Worm (Caenorhabditis elegans) whole organism, young adult: ENCODE results near the gene ttr-42.
A peak's percentile ranks its signal among the peaks of the same experiment; 100 is the strongest.

Source experiments
- B0019.2 ChIP-seq: fragments of 200-800 bp; sonication (Bioruptor generic); conservative IDR thresholded peaks from 2 replicates; pipeline ENCODE4 v1.3.6; 2022; ENCODE audit warnings: missing genetic modification reagents, missing genetic modification characterization, missing compliant biosample characterization
- B0261.1 ChIP-seq: sonication (generic microtip); optimal IDR thresholded peaks from 2 replicates; lab custom pipeline; 2016; ENCODE audit warnings: mild to moderate bottlenecking, missing genetic modification characterization, moderate library complexity, missing compliant biosample characterization
- B0336.3 ChIP-seq: fragments of 200-800 bp; sonication (Bioruptor generic); IDR thresholded peaks from 2 replicates; pipeline ENCODE4 v1.3.6; 2022; ENCODE audit warnings: missing genetic modification characterization, missing compliant biosample characterization
- D2030.7 ChIP-seq: fragments of 200-800 bp; sonication (Bioruptor generic); IDR thresholded peaks from 2 replicates; pipeline ENCODE4 v1.3.6; 2022; ENCODE audit warnings: missing genetic modification reagents, missing genetic modification characterization, missing compliant biosample characterization
- F22D6.2 ChIP-seq: sonication (generic microtip); optimal IDR thresholded peaks from 2 replicates; lab custom pipeline; 2016; ENCODE audit warnings: mild to moderate bottlenecking, missing genetic modification characterization, missing compliant biosample characterization
- F23B12.7 ChIP-seq: sonication (generic microtip); optimal IDR thresholded peaks from 2 replicates; lab custom pipeline; 2017; ENCODE audit warnings: missing genetic modification characterization, mild to moderate bottlenecking, missing compliant biosample characterization, antibody characterized with exemption, moderate library complexity; ENCODE audit not compliant: insufficient read depth
- F37B4.10 ChIP-seq: fragments of 200-800 bp; sonication (Bioruptor generic); IDR thresholded peaks from 2 replicates; pipeline ENCODE4 v1.3.6; 2022; ENCODE audit warnings: missing genetic modification characterization, missing compliant biosample characterization
- F49E8.2 ChIP-seq: sonication (generic microtip); optimal IDR thresholded peaks from 3 replicates; lab custom pipeline; 2017; ENCODE audit warnings: missing genetic modification characterization, mild to moderate bottlenecking, missing compliant biosample characterization, antibody characterized with exemption, moderate library complexity; ENCODE audit not compliant: insufficient read depth
- F57C9.4 ChIP-seq: sonication (generic microtip); optimal IDR thresholded peaks from 2 replicates; lab custom pipeline; 2017; ENCODE audit warnings: mild to moderate bottlenecking, missing genetic modification characterization, missing compliant biosample characterization
- K11D2.4 ChIP-seq: fragments of 200-800 bp; sonication (Bioruptor generic); IDR thresholded peaks from 2 replicates; pipeline ENCODE4 v1.3.6; 2022; ENCODE audit warnings: missing genetic modification reagents, missing genetic modification characterization, missing compliant biosample characterization
- K12H6.12 ChIP-seq: fragments of 200-800 bp; sonication (Bioruptor generic); optimal IDR thresholded peaks from 2 replicates; lab custom pipeline; 2018; ENCODE audit warnings: mild to moderate bottlenecking, missing genetic modification characterization, missing compliant biosample characterization
- Y53F4B.3 ChIP-seq: fragments of 200-800 bp; sonication (Bioruptor generic); IDR thresholded peaks from 2 replicates; pipeline ENCODE4 v1.3.6; 2022; ENCODE audit warnings: missing genetic modification reagents, missing genetic modification characterization, missing compliant biosample characterization
- Y56A3A.18 ChIP-seq: fragments of 200-800 bp; sonication (Bioruptor generic); IDR thresholded peaks from 2 replicates; pipeline ENCODE4 v1.3.6; 2022; ENCODE audit warnings: missing genetic modification reagents, missing genetic modification characterization, missing compliant biosample characterization
- Y79H2A.3 ChIP-seq: fragments of 200-800 bp; sonication (Bioruptor generic); conservative IDR thresholded peaks from 2 replicates; pipeline ENCODE4 v1.3.6; 2022; ENCODE audit warnings: missing genetic modification reagents, missing genetic modification characterization, missing compliant biosample characterization
- athp-1 ChIP-seq: sonication (generic microtip); optimal IDR thresholded peaks from 2 replicates; lab custom pipeline; 2017; ENCODE audit warnings: mild to moderate bottlenecking, missing genetic modification characterization, missing compliant biosample characterization
- attf-3 ChIP-seq: fragments of 200-800 bp; sonication (Bioruptor generic); conservative IDR thresholded peaks from 2 replicates; pipeline ENCODE4 v1.3.6; 2022; ENCODE audit warnings: missing genetic modification reagents, missing genetic modification characterization, missing compliant biosample characterization
- attf-6 ChIP-seq: fragments of 200-800 bp; sonication (Bioruptor generic); IDR thresholded peaks from 2 replicates; pipeline ENCODE4 v1.3.6; 2022; ENCODE audit warnings: missing genetic modification reagents, missing genetic modification characterization, missing compliant biosample characterization
- bed-2 ChIP-seq: fragments of 200-800 bp; sonication (Bioruptor generic); IDR thresholded peaks from 2 replicates; pipeline ENCODE4 v1.3.6; 2022; ENCODE audit warnings: missing genetic modification reagents, missing genetic modification characterization, missing compliant biosample characterization
- cebp-1 ChIP-seq, 2 experiments: fragments of 200-800 bp in 1 of 2; sonication (Bioruptor generic) in 1 of 2; sonication (generic microtip) in 1 of 2; IDR thresholded peaks in 1 of 2; optimal IDR thresholded peaks in 1 of 2; 2 replicates each; pipeline versions ENCODE4 v1.3.6 to Lab custom; 2017 to 2022; ENCODE audit warnings: missing compliant biosample characterization in 2 of 2, missing genetic modification characterization in 2 of 2, mild to moderate bottlenecking in 1 of 2, missing genetic modification reagents in 1 of 2, moderate library complexity in 1 of 2
- ceh-100 ChIP-seq: fragments of 200-800 bp; sonication (Bioruptor generic); IDR thresholded peaks from 2 replicates; pipeline ENCODE4 v1.3.6; 2022; ENCODE audit warnings: missing genetic modification reagents, missing genetic modification characterization, missing compliant biosample characterization
- ceh-58 ChIP-seq: fragments of 200-800 bp; sonication (Bioruptor generic); IDR thresholded peaks from 2 replicates; pipeline ENCODE4 v1.3.6; 2022; ENCODE audit warnings: missing genetic modification characterization, missing compliant biosample characterization
- ceh-91 ChIP-seq: fragments of 200-800 bp; sonication (Bioruptor generic); IDR thresholded peaks from 2 replicates; pipeline ENCODE4 v1.3.6; 2022; ENCODE audit warnings: missing genetic modification reagents, missing genetic modification characterization, missing compliant biosample characterization
- dpff-1 ChIP-seq: sonication (generic microtip); optimal IDR thresholded peaks from 2 replicates; lab custom pipeline; 2017; ENCODE audit warnings: mild to moderate bottlenecking, missing genetic modification characterization, missing compliant biosample characterization
- egl-44 ChIP-seq: fragments of 200-800 bp; sonication (Bioruptor generic); IDR thresholded peaks from 2 replicates; pipeline ENCODE4 v1.3.6; 2022; ENCODE audit warnings: missing genetic modification reagents, missing genetic modification characterization, missing compliant biosample characterization
- egrh-3 ChIP-seq: fragments of 200-800 bp; sonication (Bioruptor generic); IDR thresholded peaks from 2 replicates; pipeline ENCODE4 v1.3.6; 2022; ENCODE audit warnings: missing genetic modification reagents, missing genetic modification characterization, missing compliant biosample characterization
- ekl-4 ChIP-seq: fragments of 200-800 bp; sonication (Bioruptor generic); IDR thresholded peaks from 2 replicates; pipeline ENCODE4 v1.3.6; 2022; ENCODE audit warnings: missing genetic modification reagents, missing genetic modification characterization, missing compliant biosample characterization
- fkh-3 ChIP-seq: sonication (generic microtip); optimal IDR thresholded peaks from 2 replicates; lab custom pipeline; 2016; ENCODE audit warnings: mild to moderate bottlenecking, missing genetic modification characterization, missing compliant biosample characterization
- lin-26 ChIP-seq: fragments of 200-800 bp; sonication (Bioruptor generic); IDR thresholded peaks from 2 replicates; pipeline ENCODE4 v1.3.6; 2022; ENCODE audit warnings: missing genetic modification reagents, missing genetic modification characterization, missing compliant biosample characterization
- lin-40 ChIP-seq: sonication (generic microtip); optimal IDR thresholded peaks from 2 replicates; lab custom pipeline; 2016; ENCODE audit warnings: missing genetic modification characterization, mild to moderate bottlenecking, missing compliant biosample characterization, missing genotype, missing genetic modification reagents
- madf-3 ChIP-seq: fragments of 200-800 bp; sonication (Bioruptor generic); IDR thresholded peaks from 2 replicates; pipeline ENCODE4 v1.3.6; 2022; ENCODE audit warnings: missing genetic modification reagents, missing genetic modification characterization, missing compliant biosample characterization
- madf-8 ChIP-seq: fragments of 200-800 bp; sonication (Bioruptor generic); conservative IDR thresholded peaks from 2 replicates; pipeline ENCODE4 v1.3.6; 2022; ENCODE audit warnings: missing genetic modification reagents, missing genetic modification characterization, missing compliant biosample characterization
- mes-4 ChIP-seq: sonication (generic microtip); optimal IDR thresholded peaks from 2 replicates; lab custom pipeline; 2016; ENCODE audit warnings: missing genotype, missing genetic modification characterization, missing compliant biosample characterization
- nfya-2 ChIP-seq: fragments of 200-800 bp; sonication (Bioruptor generic); IDR thresholded peaks from 2 replicates; pipeline ENCODE4 v1.3.6; 2022; ENCODE audit warnings: missing genetic modification reagents, missing genetic modification characterization, missing compliant biosample characterization
- nhr-90 ChIP-seq: sonication (generic microtip); optimal IDR thresholded peaks from 2 replicates; lab custom pipeline; 2016; ENCODE audit warnings: missing genotype, mild to moderate bottlenecking, missing genetic modification characterization, missing compliant biosample characterization
- pbrm-1 ChIP-seq: fragments of 200-800 bp; sonication (Bioruptor generic); IDR thresholded peaks from 2 replicates; pipeline ENCODE4 v1.3.6; 2022; ENCODE audit warnings: missing genetic modification reagents, missing genetic modification characterization, missing compliant biosample characterization
- pha-4 ChIP-seq: fragments of 150-350 bp; sonication (generic microtip); optimal IDR thresholded peaks from 2 replicates; lab custom pipeline; 2014; ENCODE audit warnings: missing biosample characterization, missing genetic modification reagents, missing genetic modification characterization
- repo-1 ChIP-seq: sonication (generic microtip); optimal IDR thresholded peaks from 2 replicates; lab custom pipeline; 2017; ENCODE audit warnings: mild to moderate bottlenecking, missing genetic modification characterization, missing compliant biosample characterization
- sea-2 ChIP-seq: fragments of 200-800 bp; sonication (Bioruptor generic); IDR thresholded peaks from 2 replicates; pipeline ENCODE4 v1.3.6; 2022; ENCODE audit warnings: missing genetic modification characterization, missing compliant biosample characterization
- snpc-1.3 ChIP-seq: sonication (generic microtip); optimal IDR thresholded peaks from 2 replicates; lab custom pipeline; 2017; ENCODE audit warnings: missing genetic modification characterization, mild to moderate bottlenecking, missing compliant biosample characterization, antibody characterized with exemption, moderate library complexity, missing genotype, missing genetic modification reagents; ENCODE audit not compliant: insufficient read depth
- somi-1 ChIP-seq: fragments of 200-800 bp; sonication (Bioruptor generic); optimal IDR thresholded peaks from 2 replicates; lab custom pipeline; 2018; ENCODE audit warnings: mild to moderate bottlenecking, missing genetic modification characterization, missing compliant biosample characterization
- sptf-2 ChIP-seq: fragments of 200-800 bp; sonication (Bioruptor generic); optimal IDR thresholded peaks from 2 replicates; lab custom pipeline; 2018; ENCODE audit warnings: mild to moderate bottlenecking, missing genetic modification characterization, missing compliant biosample characterization
- tlf-1 ChIP-seq: fragments of 200-800 bp; sonication (Bioruptor generic); optimal IDR thresholded peaks from 2 replicates; lab custom pipeline; 2018; ENCODE audit warnings: mild to moderate bottlenecking, missing genetic modification characterization, missing compliant biosample characterization
- unc-130 ChIP-seq: sonication (generic microtip); optimal IDR thresholded peaks from 2 replicates; lab custom pipeline; 2016; ENCODE audit warnings: missing genetic modification reagents, missing genetic modification characterization, missing compliant biosample characterization
- xnd-1 ChIP-seq: sonication (generic microtip); optimal IDR thresholded peaks from 2 replicates; lab custom pipeline; 2016; ENCODE audit warnings: missing genotype, missing genetic modification reagents, missing genetic modification characterization, missing compliant biosample characterization
- zim-3 ChIP-seq: sonication (generic microtip); optimal IDR thresholded peaks from 2 replicates; lab custom pipeline; 2017; ENCODE audit warnings: mild to moderate bottlenecking, missing genetic modification characterization, moderate library complexity, missing compliant biosample characterization
- ztf-18 ChIP-seq: sonication (generic microtip); optimal IDR thresholded peaks from 2 replicates; lab custom pipeline; 2016; ENCODE audit warnings: missing genotype, mild to moderate bottlenecking, missing genetic modification characterization, missing compliant biosample characterization
- ztf-28 ChIP-seq: fragments of 200-800 bp; sonication (Bioruptor generic); IDR thresholded peaks from 2 replicates; pipeline ENCODE4 v1.3.6; 2022; ENCODE audit warnings: missing genetic modification reagents, missing genetic modification characterization, missing compliant biosample characterization

ttr-42 gene

DNA sequence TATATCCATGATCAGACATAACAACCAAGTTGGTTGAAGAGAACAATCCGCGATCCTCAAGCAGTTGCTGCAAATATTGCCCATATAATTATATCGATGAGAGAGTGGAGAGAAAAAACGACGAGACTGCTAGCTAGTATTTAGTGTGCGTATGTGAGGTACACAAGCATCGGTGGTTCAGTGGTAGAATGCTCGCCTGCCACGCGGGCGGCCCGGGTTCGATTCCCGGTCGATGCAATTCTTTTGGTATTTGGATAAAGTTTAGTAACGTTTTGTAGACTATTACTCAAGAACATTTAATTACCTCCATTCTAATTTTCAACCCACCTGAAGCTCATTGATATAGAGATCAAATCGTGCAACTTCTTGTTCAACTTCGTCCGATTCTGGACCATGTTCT, 35.5 kb downstream of the ttr-42 start (continued):
- TF ChIP-seq fkh-3 (tag; lab: Kevin White, UChicago) (peak; percentile 50), Y56A3A.18 (GFP tag; lab: Robert Waterston, UW) (peak; percentile 90; the same call in 1 of the 2 replicates), madf-8 (GFP tag; lab: Robert Waterston, UW) (no peak), nhr-90 (tag; lab: Kevin White, UChicago) (peak; percentile 77), attf-6 (peak; percentile 51; the same call in 1 of the 2 replicates), somi-1 (GFP tag; lab: Kevin White, UChicago) (peak; percentile 49), dpff-1 (no peak), K12H6.12 (peak; percentile 53), nfya-2 (GFP tag; lab: Robert Waterston, UW) (0 out of 2 replicates have a peak, but pooled peaks have one; percentile 47), athp-1 (tag; lab: Kevin White, UChicago) (peak; percentile 61), B0261.1 (tag; lab: Kevin White, UChicago) (peak; percentile 97), Y79H2A.3 (GFP tag; lab: Robert Waterston, UW) (no peak), sea-2 (GFP tag; lab: Robert Waterston, UW) (no peak), ztf-28 (GFP tag; lab: Robert Waterston, UW) (0 out of 2 replicates have a peak, but pooled peaks have one; percentile 70), Y53F4B.3 (peak; percentile 44; the same call in 1 of the 2 replicates), F57C9.4 (peak; percentile 62), F37B4.10 (GFP tag; lab: Robert Waterston, UW) (0 out of 2 replicates have a peak, but pooled peaks have one; percentile 26), egl-44 (peak; percentile 82; the same call in 1 of the 2 replicates), lin-26 (peak; percentile 94), B0336.3 (GFP tag; lab: Robert Waterston, UW) (peak; percentile 83), F22D6.2 (no peak), D2030.7 (peak; percentile 82), ceh-91 (GFP tag; lab: Robert Waterston, UW) (0 out of 2 replicates have a peak, but pooled peaks have one; percentile 32), ekl-4 (peak; percentile 74), K11D2.4 (GFP tag; lab: Robert Waterston, UW) (peak; percentile 72), xnd-1 (tag; lab: Kevin White, UChicago) (no peak), snpc-1.3 (tag; lab: Kevin White, UChicago) (peak; percentile 64), sptf-2 (no peak), unc-130 (GFP tag; lab: Kevin White, UChicago) (peak; percentile 69), egrh-3 (peak; percentile 44; the same call in 1 of the 2 replicates), B0019.2 (GFP tag; lab: Robert Waterston, UW) (peak; percentile 56; the same call in 1 of the 2 replicates), cebp-1 (GFP tag; IDR thresholded peaks at IDR 0.05; lab: Robert Waterston, UW) (0 out of 2 replicates have a peak, but pooled peaks have one; percentile 44), cebp-1 (tag; optimal IDR thresholded peaks at IDR 0.05; lab: Kevin White, UChicago) (peak; percentile 79), ceh-58 (GFP tag; lab: Robert Waterston, UW) (no peak), repo-1 (tag; lab: Kevin White, UChicago) (peak; percentile 24), F49E8.2 (tag; lab: Kevin White, UChicago) (no peak), mes-4 (tag; lab: Kevin White, UChicago) (peak; percentile 79), ztf-18 (tag; lab: Kevin White, UChicago) (peak; percentile 80), attf-3 (GFP tag; lab: Robert Waterston, UW) (0 out of 2 replicates have a peak, but pooled peaks have one; percentile 22), bed-2 (GFP tag; lab: Robert Waterston, UW) (no peak), madf-3 (no peak), ceh-100 (GFP tag; lab: Robert Waterston, UW) (peak; percentile 28; the same call in 1 of the 2 replicates), tlf-1 (peak; percentile 32), zim-3 (tag; lab: Kevin White, UChicago) (peak; percentile 71), pha-4 (tag; lab: Kevin White, UChicago) (no peak), F23B12.7 (tag; lab: Kevin White, UChicago) (peak; percentile 86), pbrm-1 (GFP tag; lab: Robert Waterston, UW) (peak; percentile 90), lin-40 (tag; lab: Kevin White, UChicago) (peak; percentile 80)
